Worm (Caenorhabditis elegans) whole organism, L2 larva: ENCODE measurements around the gene thoc-1.

ENCODE experiments used
- ama-1 ChIP-seq: fragments of 150-350 bp; optimal IDR thresholded peaks from 2 replicates; lab custom pipeline; 2018; ENCODE audit warnings: inconsistent platforms
- egl-27 ChIP-seq: sonication (generic microtip); optimal IDR thresholded peaks from 3 replicates; lab custom pipeline; 2017; ENCODE audit warnings: missing biosample characterization, missing genetic modification reagents, missing genetic modification characterization
- elt-1 ChIP-seq: fragments of 150-350 bp; optimal IDR thresholded peaks from 2 replicates; lab custom pipeline; 2014; ENCODE audit warnings: missing biosample characterization, missing genetic modification characterization
- lin-11 ChIP-seq: fragments of 150-350 bp; sonication (generic microtip); optimal IDR thresholded peaks from 2 replicates; lab custom pipeline; 2014; ENCODE audit warnings: missing biosample characterization, missing genetic modification characterization, inconsistent platforms, mixed read lengths
- lin-13 ChIP-seq: fragments of 150-350 bp; optimal IDR thresholded peaks from 2 replicates; lab custom pipeline; 2014; ENCODE audit warnings: missing biosample characterization, missing genetic modification reagents, missing genetic modification characterization
- lin-39 ChIP-seq: fragments of 150-350 bp; optimal IDR thresholded peaks from 2 replicates; lab custom pipeline; 2014; ENCODE audit warnings: missing biosample characterization, missing genetic modification reagents, missing genetic modification characterization
- mdl-1 ChIP-seq, 2 experiments: fragments of 150-350 bp in 1 of 2; sonication (generic microtip) in 1 of 2; optimal IDR thresholded peaks; 2 replicates each; lab custom pipeline; 2017; ENCODE audit warnings: missing biosample characterization in 2 of 2, missing genetic modification characterization in 2 of 2
- nhr-237 ChIP-seq: fragments of 150-350 bp; optimal IDR thresholded peaks from 2 replicates; lab custom pipeline; 2014; ENCODE audit warnings: missing biosample characterization, missing genetic modification characterization
- nhr-6 ChIP-seq: fragments of 150-350 bp; optimal IDR thresholded peaks from 2 replicates; lab custom pipeline; 2014; ENCODE audit warnings: missing biosample characterization, missing genetic modification characterization
- peb-1 ChIP-seq: fragments of 150-350 bp; optimal IDR thresholded peaks from 2 replicates; lab custom pipeline; 2014; ENCODE audit warnings: missing biosample characterization, missing genetic modification characterization
- unc-39 ChIP-seq: fragments of 150-350 bp; optimal IDR thresholded peaks from 2 replicates; lab custom pipeline; 2014; ENCODE audit warnings: missing biosample characterization, missing genetic modification characterization
- ztf-11 ChIP-seq: sonication (generic microtip); optimal IDR thresholded peaks from 2 replicates; lab custom pipeline; 2017; ENCODE audit warnings: missing biosample characterization, missing genetic modification characterization
- ztf-4 ChIP-seq: fragments of 150-350 bp; optimal IDR thresholded peaks from 2 replicates; lab custom pipeline; 2014; ENCODE audit warnings: missing biosample characterization, missing genetic modification characterization

DNA sequence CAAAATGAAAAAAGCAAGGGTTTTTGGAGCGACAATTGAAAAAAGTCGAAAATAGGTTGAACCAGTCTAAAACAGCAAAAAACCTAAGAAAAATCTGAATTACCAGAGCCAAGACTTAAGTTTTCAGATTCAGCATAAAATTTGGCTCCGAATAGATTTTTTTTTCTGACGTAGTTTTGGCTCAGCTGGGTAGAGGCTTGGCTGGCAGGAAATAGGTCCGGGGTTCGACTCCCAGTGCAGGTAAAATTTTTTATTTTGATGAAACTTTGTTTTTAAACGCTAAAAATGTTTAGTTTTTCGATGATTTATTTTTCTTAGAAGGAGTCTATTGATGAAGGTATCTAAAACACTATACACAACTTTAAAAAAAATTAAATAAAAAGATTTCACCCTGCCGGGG is 53.1 kb downstream of the thoc-1 start:
- TF ChIP-seq ztf-4 (tag; lab: Kevin White, UChicago) (no peak), lin-39 (tag; lab: Kevin White, UChicago) (no peak), egl-27 (no peak), lin-11 (tag; lab: Kevin White, UChicago) (no peak), nhr-6 (tag; lab: Kevin White, UChicago) (no peak), ama-1 (lab: Kevin White, UChicago) (no peak), ztf-11 (tag; lab: Kevin White, UChicago) (no peak), unc-39 (tag; lab: Kevin White, UChicago) (no peak), nhr-237 (no peak), mdl-1 (tag; optimal IDR thresholded peaks at IDR 0.05; lab: Kevin White, UChicago) (no peak), elt-1 (tag; lab: Kevin White, UChicago) (no peak), lin-13 (GFP tag; lab: Kevin White, UChicago) (no peak), peb-1 (tag; lab: Kevin White, UChicago) (no peak)
